Worm (Caenorhabditis elegans) whole organism, late embryonic: ENCODE results near the gene C07B5.3.

Source experiments
- ceh-18 ChIP-seq: sonication (generic microtip); optimal IDR thresholded peaks from 2 replicates; lab custom pipeline; 2016; ENCODE audit warnings: missing genetic modification characterization, missing compliant biosample characterization
- ceh-34 ChIP-seq: sonication (generic microtip); optimal IDR thresholded peaks from 2 replicates; lab custom pipeline; 2016; ENCODE audit warnings: mild to moderate bottlenecking, missing genetic modification characterization, missing compliant biosample characterization
- nhr-232 ChIP-seq: sonication (generic microtip); optimal IDR thresholded peaks from 2 replicates; lab custom pipeline; 2016; ENCODE audit warnings: missing genetic modification characterization, missing compliant biosample characterization
- pqm-1 ChIP-seq: sonication (generic microtip); optimal IDR thresholded peaks from 2 replicates; lab custom pipeline; 2016; ENCODE audit warnings: missing genetic modification characterization, missing compliant biosample characterization
- unc-86 ChIP-seq: sonication (generic microtip); optimal IDR thresholded peaks from 2 replicates; lab custom pipeline; 2016; ENCODE audit warnings: missing genetic modification characterization, missing compliant biosample characterization
- zip-5 ChIP-seq: sonication (generic microtip); optimal IDR thresholded peaks from 2 replicates; lab custom pipeline; 2016; ENCODE audit warnings: missing genetic modification characterization, missing compliant biosample characterization

- TF ChIP-seq ceh-18 (tag; lab: Kevin White, UChicago): no peak
- no peak for TF ChIP-seq pqm-1
- TF ChIP-seq unc-86 (tag; lab: Kevin White, UChicago): no peak
- TF ChIP-seq ceh-34: no peak
- TF ChIP-seq zip-5 (tag; lab: Kevin White, UChicago): no peak
- no peak for TF ChIP-seq nhr-232 (tag; lab: Kevin White, UChicago)
These were observed 18.8 kb downstream of the C07B5.3 start for ce11 chrX:9504221-9504620.
